Fruit fly (Drosophila melanogaster) whole organism, pupa: ENCODE results near the gene schuy.

Source experiments
- CG10348 ChIP-seq: fragments of 200-800 bp; sonication (Bioruptor generic); IDR thresholded peaks from 2 replicates; pipeline ENCODE4 v1.3.6; 2022; ENCODE audit warnings: missing biosample characterization, missing genetic modification characterization
- CG12605 ChIP-seq: fragments of 200-800 bp; sonication (Bioruptor generic); IDR thresholded peaks from 2 replicates; pipeline ENCODE4 v1.3.6; 2022; ENCODE audit warnings: missing biosample characterization, missing genetic modification characterization
- CG13204 ChIP-seq: fragments of 200-800 bp; sonication (Bioruptor generic); optimal IDR thresholded peaks from 2 replicates; lab custom pipeline; 2018; ENCODE audit warnings: missing biosample characterization, mild to moderate bottlenecking, missing genetic modification characterization, moderate library complexity
- CG14655 ChIP-seq: fragments of 200-800 bp; sonication (Bioruptor generic); optimal IDR thresholded peaks from 3 replicates; lab custom pipeline; 2017; ENCODE audit warnings: mild to moderate bottlenecking, missing biosample characterization, missing genetic modification reagents, missing genetic modification characterization
- CG15710 ChIP-seq: fragments of 200-800 bp; sonication (Bioruptor generic); optimal IDR thresholded peaks from 2 replicates; lab custom pipeline; 2018; ENCODE audit warnings: missing biosample characterization, mild to moderate bottlenecking, missing genetic modification characterization, moderate library complexity
- CG17806 ChIP-seq: fragments of 200-800 bp; sonication (Bioruptor generic); optimal IDR thresholded peaks from 2 replicates; lab custom pipeline; 2018; ENCODE audit warnings: missing biosample characterization, mild to moderate bottlenecking, missing genetic modification characterization, moderate library complexity
- CG32121 ChIP-seq: fragments of 200-800 bp; sonication (Bioruptor generic); IDR thresholded peaks from 2 replicates; pipeline ENCODE4 v1.3.6; 2022; ENCODE audit warnings: missing biosample characterization, missing genetic modification characterization
- CG34367 ChIP-seq: fragments of 200-800 bp; sonication (Bioruptor generic); optimal IDR thresholded peaks from 2 replicates; lab custom pipeline; 2018; ENCODE audit warnings: missing biosample characterization, mild to moderate bottlenecking, missing genetic modification characterization
- CG4496 ChIP-seq: fragments of 200-800 bp; sonication (Bioruptor generic); IDR thresholded peaks from 3 replicates; pipeline ENCODE4 v1.3.6; 2022; ENCODE audit warnings: missing biosample characterization, missing genetic modification characterization
- CG8159 ChIP-seq: fragments of 200-800 bp; sonication (Bioruptor generic); optimal IDR thresholded peaks from 3 replicates; lab custom pipeline; 2018; ENCODE audit warnings: missing biosample characterization, mild to moderate bottlenecking, missing genetic modification characterization, moderate library complexity
- CG8301 ChIP-seq: fragments of 200-800 bp; sonication (Bioruptor generic); optimal IDR thresholded peaks from 2 replicates; lab custom pipeline; 2018; ENCODE audit warnings: missing biosample characterization, mild to moderate bottlenecking, missing genetic modification characterization
- CG9948 ChIP-seq: fragments of 200-800 bp; sonication (Bioruptor generic); optimal IDR thresholded peaks from 2 replicates; lab custom pipeline; 2018; ENCODE audit warnings: missing biosample characterization, mild to moderate bottlenecking, missing genetic modification characterization, moderate library complexity
- D1 ChIP-seq: fragments of 200-800 bp; sonication (Bioruptor generic); optimal IDR thresholded peaks from 2 replicates; lab custom pipeline; 2018; ENCODE audit warnings: missing biosample characterization, mild to moderate bottlenecking, missing genetic modification characterization, moderate library complexity
- EcR ChIP-seq: fragments of 200-800 bp; sonication (Bioruptor generic); optimal IDR thresholded peaks from 3 replicates; lab custom pipeline; 2019; ENCODE audit warnings: missing biosample characterization, missing genetic modification characterization, mild to moderate bottlenecking, moderate library complexity, missing genetic modification reagents
- Ets98B ChIP-seq: fragments of 200-800 bp; sonication (Bioruptor generic); IDR thresholded peaks from 2 replicates; pipeline ENCODE4 v1.3.6; 2022; ENCODE audit warnings: missing biosample characterization, missing genetic modification characterization
- Pif1A ChIP-seq: fragments of 200-800 bp; sonication (Bioruptor generic); optimal IDR thresholded peaks from 3 replicates; lab custom pipeline; 2016; ENCODE audit warnings: missing biosample characterization, missing genetic modification characterization
- Pif1B ChIP-seq: fragments of 200-800 bp; sonication (Bioruptor generic); optimal IDR thresholded peaks from 3 replicates; lab custom pipeline; 2016; ENCODE audit warnings: missing biosample characterization, missing genetic modification characterization
- Snoo ChIP-seq: fragments of 200-800 bp; sonication (Bioruptor generic); optimal IDR thresholded peaks from 3 replicates; lab custom pipeline; 2017; ENCODE audit warnings: missing biosample characterization, mild to moderate bottlenecking, missing genetic modification characterization, inconsistent platforms
- fd96Ca ChIP-seq: fragments of 200-800 bp; sonication (Bioruptor generic); IDR thresholded peaks from 3 replicates; pipeline ENCODE4 v1.3.6; 2022; ENCODE audit warnings: missing biosample characterization, missing genetic modification characterization
- gl ChIP-seq: fragments of 200-800 bp; sonication (Bioruptor generic); optimal IDR thresholded peaks from 2 replicates; lab custom pipeline; 2018; ENCODE audit warnings: missing biosample characterization, mild to moderate bottlenecking, missing genetic modification characterization
- rn ChIP-seq: fragments of 200-800 bp; sonication (Bioruptor generic); IDR thresholded peaks from 2 replicates; pipeline ENCODE4 v1.3.6; 2022; ENCODE audit warnings: missing biosample characterization, missing genetic modification characterization

Gene schuy

DNA sequence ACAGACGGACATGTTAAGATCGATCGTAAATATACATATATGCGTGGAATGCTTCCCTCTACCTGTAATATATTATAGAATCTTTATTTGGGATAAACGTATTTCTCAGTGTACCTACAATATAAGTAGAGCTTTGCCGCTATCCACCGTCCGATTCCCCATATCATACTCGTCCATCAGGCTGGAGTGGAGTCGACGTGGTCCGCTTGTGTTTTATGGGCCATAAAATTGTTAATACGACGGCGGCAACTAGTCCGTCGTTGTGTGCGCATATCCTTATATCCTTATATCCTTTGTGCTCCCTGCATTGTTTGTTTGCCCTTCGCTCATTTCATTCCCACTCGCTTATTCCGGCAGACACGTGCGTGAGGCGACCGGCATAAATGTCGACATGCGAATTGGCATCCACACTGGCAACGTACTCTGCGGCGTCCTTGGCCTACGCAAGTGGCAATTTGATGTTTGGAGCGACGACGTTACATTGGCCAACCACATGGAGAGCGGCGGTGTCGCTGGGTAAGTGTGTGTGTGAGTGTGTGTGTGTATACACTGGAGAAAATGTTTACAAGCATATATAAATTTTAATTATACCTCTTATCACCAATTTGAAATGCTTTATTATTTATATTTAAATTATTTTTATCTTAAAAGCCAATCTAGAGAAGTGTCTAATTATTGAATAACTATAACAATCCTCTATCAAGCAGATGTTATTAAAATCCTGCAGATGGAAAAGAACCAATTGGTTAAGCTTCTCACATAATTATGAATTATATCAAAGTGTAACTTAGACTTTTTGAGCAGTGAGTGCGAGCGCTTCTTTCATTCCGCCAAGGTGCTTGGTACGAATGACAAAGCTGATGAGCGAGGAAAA, 16.9 kb upstream of the schuy start:
- TF ChIP-seq CG8301 (tag; lab: Kevin White, UChicago), result no peak
- TF ChIP-seq CG14655, result peak; percentile 15
- TF ChIP-seq Snoo (tag; lab: Kevin White, UChicago), result no peak

DNA sequence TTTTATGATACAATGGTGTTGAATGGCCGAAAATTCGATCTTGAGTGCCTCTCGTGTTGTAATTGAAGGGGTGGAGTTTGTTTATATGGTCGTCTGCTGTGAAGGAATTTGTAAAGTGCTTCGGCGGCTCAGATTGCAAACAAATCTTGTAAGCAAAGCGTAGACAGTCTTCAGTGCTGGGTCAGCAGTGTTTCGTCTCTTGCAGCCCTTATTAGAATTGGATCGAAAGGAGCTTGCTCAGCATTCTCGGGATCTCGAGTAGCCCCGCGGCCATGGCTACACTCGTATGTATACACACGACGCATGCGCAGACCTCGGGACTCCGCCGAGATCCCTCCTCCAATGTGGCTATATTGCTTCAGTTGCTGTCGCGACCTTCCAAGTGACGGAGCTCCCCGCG, 7.8 kb upstream of the schuy start:
- TF ChIP-seq D1, result no peak
- no peak for TF ChIP-seq CG32121 (GFP tag; lab: Robert Waterston, UW)
- TF ChIP-seq CG13204, result no peak
- TF ChIP-seq EcR (GFP tag; lab: Kevin White, UChicago), result no peak
- no peak for TF ChIP-seq CG14655
- TF ChIP-seq CG8301 (tag; lab: Kevin White, UChicago), result no peak
- TF ChIP-seq Ets98B (GFP tag; lab: Robert Waterston, UW), result no peak
- TF ChIP-seq rn (GFP tag; lab: Robert Waterston, UW), result no peak
- TF ChIP-seq Snoo (tag; lab: Kevin White, UChicago), result no peak
- no peak for TF ChIP-seq Pif1A (GFP tag; lab: Kevin White, UChicago)
- no peak for TF ChIP-seq Pif1B (GFP tag; lab: Kevin White, UChicago)
- TF ChIP-seq CG4496 (GFP tag; lab: Robert Waterston, UW), result no peak
- TF ChIP-seq CG10348 (GFP tag; lab: Robert Waterston, UW), result no peak

DNA sequence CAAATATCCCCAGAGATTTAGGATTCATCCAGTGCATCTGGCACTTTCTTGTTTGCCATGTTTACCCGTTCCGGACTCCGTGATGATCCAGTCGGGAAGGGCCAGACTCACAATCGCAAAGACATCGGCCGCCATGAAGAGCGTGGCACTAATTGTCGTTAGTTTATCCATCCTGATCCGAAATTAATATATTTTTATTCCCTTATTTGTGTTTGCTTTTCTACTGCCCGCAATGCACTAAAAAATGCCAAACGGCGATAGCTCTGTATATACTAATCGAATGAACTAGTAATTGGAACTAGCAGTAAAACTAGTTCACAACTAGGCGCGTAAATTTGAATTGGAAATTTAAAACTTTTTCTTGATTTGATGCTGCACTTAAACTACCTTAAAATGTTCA, 6.3 kb upstream of the schuy start, which contains the start of gene CG14182:
Gene CG14182, minus strand, starts transcription at position 221 of the 400 bp plus-strand sequence.
- TF ChIP-seq CG13204, result no peak
- TF ChIP-seq D1, result no peak
- no peak for TF ChIP-seq Pif1A (GFP tag; lab: Kevin White, UChicago)
- TF ChIP-seq gl (tag; lab: Kevin White, UChicago), result no peak
- TF ChIP-seq Pif1B (GFP tag; lab: Kevin White, UChicago), result no peak
- no peak for TF ChIP-seq CG8159 (tag; lab: Kevin White, UChicago)
- TF ChIP-seq CG14655, result no peak
- TF ChIP-seq fd96Ca, result no peak
- TF ChIP-seq rn (GFP tag; lab: Robert Waterston, UW), result no peak
- TF ChIP-seq CG12605, result no peak
- TF ChIP-seq CG8301 (tag; lab: Kevin White, UChicago), result no peak
- TF ChIP-seq CG34367 (tag; lab: Kevin White, UChicago), result no peak
- no peak for TF ChIP-seq Ets98B (GFP tag; lab: Robert Waterston, UW)
- TF ChIP-seq Snoo (tag; lab: Kevin White, UChicago), result no peak
- TF ChIP-seq CG9948 (tag; lab: Kevin White, UChicago), result no peak
- no peak for TF ChIP-seq CG15710
- no peak for TF ChIP-seq CG10348 (GFP tag; lab: Robert Waterston, UW)
- TF ChIP-seq EcR (GFP tag; lab: Kevin White, UChicago), result no peak
- no peak for TF ChIP-seq CG4496 (GFP tag; lab: Robert Waterston, UW)
- TF ChIP-seq, all 21 proteins: peak for 0

DNA sequence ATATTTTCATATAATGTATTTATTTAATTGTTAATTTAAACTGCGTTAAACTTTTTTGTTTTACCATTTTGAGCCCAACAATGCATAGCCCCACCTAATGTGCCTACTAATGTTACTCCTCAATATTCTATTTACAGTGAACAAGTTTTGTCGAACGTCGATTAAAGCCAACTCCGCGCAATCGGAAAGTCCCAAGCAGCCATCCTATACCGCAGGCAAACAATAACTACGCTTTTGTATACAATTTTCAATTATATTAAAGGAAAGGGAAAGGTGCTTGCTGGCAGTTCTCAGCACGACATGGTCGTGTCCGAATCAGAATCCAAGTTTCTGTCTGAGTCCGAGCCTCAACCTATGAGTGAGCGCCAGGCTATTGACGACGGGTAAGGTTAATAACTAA, 4.5 kb upstream of the schuy start, which contains the start of gene CG17732:
Gene CG17732, plus strand, starts transcription at position 301 of the 400 bp plus-strand sequence.
- TF ChIP-seq CG14655 (no peak), Pif1A (GFP tag; lab: Kevin White, UChicago) (no peak), gl (tag; lab: Kevin White, UChicago) (no peak), CG9948 (tag; lab: Kevin White, UChicago) (no peak), D1 (no peak), Ets98B (GFP tag; lab: Robert Waterston, UW) (no peak), CG13204 (no peak), CG10348 (GFP tag; lab: Robert Waterston, UW) (no peak), CG34367 (tag; lab: Kevin White, UChicago) (no peak), Snoo (tag; lab: Kevin White, UChicago) (no peak), Pif1B (GFP tag; lab: Kevin White, UChicago) (no peak), fd96Ca (no peak), EcR (GFP tag; lab: Kevin White, UChicago) (no peak)

DNA sequence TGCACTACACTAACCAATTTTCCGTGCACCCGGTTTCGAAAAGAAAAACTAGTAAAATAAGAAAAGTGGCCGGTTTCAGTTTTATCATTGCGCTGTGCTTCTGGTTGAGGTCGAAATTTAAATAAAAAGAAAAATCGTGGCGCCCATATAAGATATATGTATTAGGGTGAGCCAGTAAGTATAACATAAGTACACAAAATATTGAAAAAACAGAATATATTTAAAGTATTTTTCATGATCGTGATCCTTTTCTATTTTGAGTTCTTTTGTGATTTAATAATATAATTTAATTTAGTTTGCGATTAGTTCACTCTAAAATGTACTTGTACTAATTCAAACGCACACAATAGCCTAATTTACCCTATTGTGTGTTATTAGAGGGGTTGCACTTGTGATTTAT, 3.0 kb downstream of the schuy start, which contains the start of gene Csas:
Gene Csas, minus strand, starts transcription at position 101 of the 400 bp plus-strand sequence.
- TF ChIP-seq CG17806 (tag; lab: Kevin White, UChicago) (no peak), rn (GFP tag; lab: Robert Waterston, UW) (no peak), CG10348 (GFP tag; lab: Robert Waterston, UW) (no peak), gl (tag; lab: Kevin White, UChicago) (no peak), CG8159 (tag; lab: Kevin White, UChicago) (no peak)

DNA sequence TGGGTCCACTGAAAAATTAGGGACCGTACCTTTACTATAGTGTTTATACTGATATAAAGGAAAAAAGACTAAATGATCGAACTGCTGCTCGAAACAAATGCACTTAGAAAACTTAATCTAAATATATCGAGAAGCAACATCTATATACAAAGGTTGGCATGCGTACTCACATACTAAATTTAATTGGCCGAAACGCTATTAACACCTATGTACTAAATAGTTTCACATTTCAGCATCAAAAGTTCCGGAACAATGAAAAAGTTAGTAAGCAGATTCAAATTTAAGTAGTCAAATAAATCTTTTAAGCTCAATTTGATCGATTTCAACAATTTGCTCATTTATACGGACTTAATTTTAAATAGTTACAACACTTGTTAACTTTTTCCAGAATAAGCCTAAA, 5.2 kb downstream of the schuy start, which contains the start of gene fln:
Gene fln, minus strand, starts transcription at position 101 of the 400 bp plus-strand sequence.
- TF ChIP-seq EcR (GFP tag; lab: Kevin White, UChicago), result no peak
- no peak for TF ChIP-seq CG12605
- TF ChIP-seq CG10348 (GFP tag; lab: Robert Waterston, UW), result no peak
- no peak for TF ChIP-seq Pif1A (GFP tag; lab: Kevin White, UChicago)
- no peak for TF ChIP-seq CG13204
- no peak for TF ChIP-seq CG9948 (tag; lab: Kevin White, UChicago)
- no peak for TF ChIP-seq CG34367 (tag; lab: Kevin White, UChicago)
- no peak for TF ChIP-seq CG14655
- TF ChIP-seq CG32121 (GFP tag; lab: Robert Waterston, UW), result no peak
- no peak for TF ChIP-seq CG4496 (GFP tag; lab: Robert Waterston, UW)
